Worm (Caenorhabditis elegans): ENCODE data around the gene T28A8.4.

ce11 chrIII:13458978-13459596, 44.4 kb upstream of the T28A8.4 start, which contains the start of gene tag-164:
- TF ChIP-seq nfya-1 (tag; optimal IDR thresholded peaks at IDR 0.05; ENCODE audit: borderline replicate concordance, insufficient read depth), result no peak
- TF ChIP-seq dpff-1 (tag; optimal IDR thresholded peaks at IDR 0.05), result no peak
- no peak for TF ChIP-seq aptf-3 (GFP tag; IDR thresholded peaks at IDR 0.05)
- no peak for TF ChIP-seq aptf-2 (GFP tag; conservative IDR thresholded peaks at IDR 0.05)
- TF ChIP-seq ama-1 (optimal IDR thresholded peaks at IDR 0.05), result no peak
- TF ChIP-seq ama-1 (GFP tag; optimal IDR thresholded peaks at IDR 0.05), result no peak
- TF ChIP-seq bed-1 (GFP tag; IDR thresholded peaks at IDR 0.05), result no peak
- no peak for TF ChIP-seq lin-40 (tag; optimal IDR thresholded peaks at IDR 0.05)
- no peak for TF ChIP-seq pha-4 (tag; optimal IDR thresholded peaks at IDR 0.05)
- no peak for TF ChIP-seq ztf-22 (GFP tag; optimal IDR thresholded peaks at IDR 0.05)
